Worm (Caenorhabditis elegans): ENCODE measurements around the gene F41G3.19.

F41G3.19 gene

DNA sequence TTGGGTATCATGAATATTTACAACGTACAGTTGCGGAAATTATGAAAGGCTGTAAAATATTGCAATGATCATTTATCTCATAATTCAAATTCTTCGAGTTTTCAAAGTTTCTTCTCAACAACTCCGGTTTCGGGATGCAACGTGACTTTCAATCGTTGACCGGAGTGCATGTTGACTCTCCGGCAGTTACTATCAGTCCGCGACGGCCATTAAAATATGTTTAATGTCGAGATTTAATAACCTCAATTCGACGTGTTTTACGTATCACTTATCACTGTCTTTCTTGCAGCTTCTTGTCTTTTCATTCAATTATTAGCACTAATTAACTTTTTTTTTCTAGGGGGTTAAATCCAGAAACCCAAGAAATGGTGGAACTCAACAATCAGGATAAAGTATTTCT is 33.7 kb downstream of the F41G3.19 start, which contains the start of gene tsp-10:
Gene tsp-10, plus strand, starts transcription at position 366 of the 400 bp plus-strand sequence.
- TF ChIP-seq nhr-129 (tag; optimal IDR thresholded peaks at IDR 0.05): no peak
- no peak for TF ChIP-seq lin-11 (tag; optimal IDR thresholded peaks at IDR 0.05)
- no peak for TF ChIP-seq ZK546.5 (tag; optimal IDR thresholded peaks at IDR 0.05)
- no peak for TF ChIP-seq crh-2 (tag; optimal IDR thresholded peaks at IDR 0.05)
- TF ChIP-seq nhr-12 (tag; optimal IDR thresholded peaks at IDR 0.05): no peak
- TF ChIP-seq gmeb-1 (tag; optimal IDR thresholded peaks at IDR 0.05): no peak
- TF ChIP-seq aly-2 (tag; optimal IDR thresholded peaks at IDR 0.05): no peak
- TF ChIP-seq nhr-77 (tag; optimal IDR thresholded peaks at IDR 0.05): no peak
- no peak for TF ChIP-seq sma-3 (GFP tag; optimal IDR thresholded peaks at IDR 0.05)
- no peak for TF ChIP-seq fos-1 (tag; optimal IDR thresholded peaks at IDR 0.05)

DNA sequence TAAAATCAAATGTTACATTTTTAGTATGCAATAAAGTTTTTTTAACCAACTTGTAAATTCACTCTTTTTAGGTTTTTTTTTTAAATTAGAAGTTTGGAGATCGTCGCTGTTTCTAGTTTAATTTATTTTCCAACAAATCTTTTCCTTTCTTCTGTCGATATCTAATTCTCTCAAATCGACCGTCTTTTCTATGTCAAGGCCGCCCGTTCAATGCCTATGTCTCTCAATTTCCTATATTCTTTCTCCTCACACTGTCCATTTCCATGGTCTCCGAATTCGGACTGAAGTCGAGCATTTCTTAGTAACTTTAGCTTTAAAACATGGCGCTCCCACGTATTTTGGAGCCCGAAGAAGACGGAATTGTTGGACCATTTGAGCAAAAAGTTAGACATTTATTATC is 35.3 kb downstream of the F41G3.19 start, which contains the start of the genes T14B4.5 and T14B4.20:
Gene T14B4.5, plus strand, starts transcription at position 226 of the 400 bp plus-strand sequence.
Gene T14B4.20, plus strand, starts transcription at position 264 of the 400 bp plus-strand sequence.
- TF ChIP-seq blmp-1 (tag; optimal IDR thresholded peaks at IDR 0.05; ENCODE audit: insufficient read depth): no peak
- TF ChIP-seq lsy-2 (tag; optimal IDR thresholded peaks at IDR 0.05): no peak
- TF ChIP-seq sem-4 (tag; optimal IDR thresholded peaks at IDR 0.05): no peak
- no peak for TF ChIP-seq crh-2 (tag; optimal IDR thresholded peaks at IDR 0.05)
- no peak for TF ChIP-seq ceh-82 (tag; optimal IDR thresholded peaks at IDR 0.05)

DNA sequence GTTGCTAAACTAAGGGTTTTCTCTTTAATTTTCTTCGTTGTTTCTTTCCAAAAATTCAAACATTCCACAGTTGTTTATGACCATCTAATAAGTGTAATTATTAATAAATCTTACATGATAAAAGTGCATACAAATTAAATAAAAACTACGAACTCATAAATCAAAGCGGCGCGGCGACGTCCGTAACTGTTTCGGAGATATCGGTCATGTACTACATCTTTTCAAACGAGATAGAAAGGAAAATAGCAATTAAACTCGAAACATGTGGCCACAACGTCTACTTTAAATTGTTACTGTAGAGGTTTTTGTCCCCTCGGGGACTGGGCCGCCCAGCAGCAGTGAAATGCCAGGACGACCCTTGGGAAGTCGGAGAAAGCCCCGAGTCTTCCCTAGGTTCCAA is 36.1 kb downstream of the F41G3.19 start:
- no peak for TF ChIP-seq ztf-11 (tag; optimal IDR thresholded peaks at IDR 0.05)
- peak; percentile 42 for TF ChIP-seq nhr-21 (tag; optimal IDR thresholded peaks at IDR 0.05)
- TF ChIP-seq sma-9 (GFP tag; optimal IDR thresholded peaks at IDR 0.05): peak; percentile 59
- TF ChIP-seq sma-9 (tag; optimal IDR thresholded peaks at IDR 0.05): no peak
- TF ChIP-seq ztf-4 (tag; optimal IDR thresholded peaks at IDR 0.05): no peak

ce11 chrII:6713832-6714342 is 38.0 kb downstream of the F41G3.19 start, which contains the start of gene dpy-2:
dpy-2 (plus strand) TSS chrII:6714292.
- TF ChIP-seq nhr-21 (tag; optimal IDR thresholded peaks at IDR 0.05): peak; percentile 44
- no peak for TF ChIP-seq sma-3 (GFP tag; optimal IDR thresholded peaks at IDR 0.05)
- TF ChIP-seq blmp-1 (tag; optimal IDR thresholded peaks at IDR 0.05; ENCODE audit: insufficient read depth): peak; percentile 67
- TF ChIP-seq unc-55 (GFP tag; optimal IDR thresholded peaks at IDR 0.05): no peak
- no peak for TF ChIP-seq elt-1 (tag; optimal IDR thresholded peaks at IDR 0.05)
- no peak for TF ChIP-seq snpc-4 (tag; optimal IDR thresholded peaks at IDR 0.05)
- TF ChIP-seq ztf-1 (GFP tag; conservative IDR thresholded peaks at IDR 0.05): no peak
- TF ChIP-seq dmd-4 (tag; optimal IDR thresholded peaks at IDR 0.05): no peak
- no peak for TF ChIP-seq sem-4 (tag; optimal IDR thresholded peaks at IDR 0.05)
- TF ChIP-seq egl-27 (tag; optimal IDR thresholded peaks at IDR 0.05): no peak
- no peak for TF ChIP-seq lin-11 (tag; optimal IDR thresholded peaks at IDR 0.05)
- no peak for TF ChIP-seq lsy-2 (tag; optimal IDR thresholded peaks at IDR 0.05)

DNA sequence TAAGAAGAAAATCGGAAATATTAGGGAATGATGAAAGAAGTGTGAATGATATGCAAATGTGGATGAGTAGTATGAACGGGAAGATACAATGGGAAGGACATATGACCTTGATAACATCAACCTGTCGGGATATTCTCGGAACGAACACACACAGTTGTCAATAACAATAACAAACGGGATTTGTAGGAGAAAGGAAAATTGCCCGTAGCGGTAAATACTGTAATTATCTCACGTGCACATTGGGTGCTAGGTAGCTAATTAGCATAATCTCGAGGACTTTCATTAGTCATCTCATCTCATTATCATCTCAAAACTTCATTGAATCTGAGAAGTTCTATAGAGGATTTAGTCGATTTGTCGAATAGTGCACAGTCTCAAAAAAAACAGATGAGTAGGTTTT is 38.9 kb downstream of the F41G3.19 start:
- TF ChIP-seq aly-2 (tag; optimal IDR thresholded peaks at IDR 0.05) (no peak), nhr-77 (tag; optimal IDR thresholded peaks at IDR 0.05) (no peak), unc-39 (tag; optimal IDR thresholded peaks at IDR 0.05) (no peak), nhr-12 (tag; optimal IDR thresholded peaks at IDR 0.05) (no peak), sma-9 (GFP tag; optimal IDR thresholded peaks at IDR 0.05) (no peak), sma-9 (tag; optimal IDR thresholded peaks at IDR 0.05) (no peak), crh-2 (tag; optimal IDR thresholded peaks at IDR 0.05) (no peak), sma-3 (GFP tag; optimal IDR thresholded peaks at IDR 0.05) (no peak), ZK546.5 (tag; optimal IDR thresholded peaks at IDR 0.05) (no peak), mab-5 (tag; optimal IDR thresholded peaks at IDR 0.05) (no peak), lin-11 (tag; optimal IDR thresholded peaks at IDR 0.05) (no peak), dmd-4 (tag; optimal IDR thresholded peaks at IDR 0.05) (no peak), mdl-1 (tag; optimal IDR thresholded peaks at IDR 0.05) (no peak), unc-62 (GFP tag; optimal IDR thresholded peaks at IDR 0.05) (no peak)

ce11 chrII:6712177-6712981 is 39.5 kb downstream of the F41G3.19 start, which contains the start of the genes dpy-10 and T14B4.19:
dpy-10 (minus strand) TSS chrII:6712227.
T14B4.19 (minus strand) TSS chrII:6712931.
- peak; percentile 42 for TF ChIP-seq elt-1 (tag; optimal IDR thresholded peaks at IDR 0.05)
- no peak for TF ChIP-seq ceh-82 (tag; optimal IDR thresholded peaks at IDR 0.05)
- no peak for TF ChIP-seq ztf-4 (tag; optimal IDR thresholded peaks at IDR 0.05)
- TF ChIP-seq ztf-1 (GFP tag; conservative IDR thresholded peaks at IDR 0.05): no peak
- no peak for TF ChIP-seq nhr-237 (tag; optimal IDR thresholded peaks at IDR 0.05)
- TF ChIP-seq nhr-12 (tag; optimal IDR thresholded peaks at IDR 0.05): no peak
- peak; percentile 51 for TF ChIP-seq sma-3 (GFP tag; optimal IDR thresholded peaks at IDR 0.05)
- TF ChIP-seq nhr-25 (tag; optimal IDR thresholded peaks at IDR 0.05): no peak
- TF ChIP-seq sem-4 (tag; optimal IDR thresholded peaks at IDR 0.05): peak; percentile 16
- no peak for TF ChIP-seq alr-1 (tag; optimal IDR thresholded peaks at IDR 0.05)
- no peak for TF ChIP-seq nhr-11 (tag; optimal IDR thresholded peaks at IDR 0.05)
- TF ChIP-seq nhr-129 (tag; optimal IDR thresholded peaks at IDR 0.05): no peak
- no peak for TF ChIP-seq unc-39 (tag; optimal IDR thresholded peaks at IDR 0.05)
- no peak for TF ChIP-seq C34F6.9 (tag; optimal IDR thresholded peaks at IDR 0.05)
- no peak for TF ChIP-seq Y55F3AM.14 (GFP tag; optimal IDR thresholded peaks at IDR 0.05)
- no peak for TF ChIP-seq zag-1 (tag; optimal IDR thresholded peaks at IDR 0.05)
- TF ChIP-seq elt-3 (tag; optimal IDR thresholded peaks at IDR 0.05): no peak
- no peak for TF ChIP-seq crh-2 (tag; optimal IDR thresholded peaks at IDR 0.05)
- TF ChIP-seq ama-1 (optimal IDR thresholded peaks at IDR 0.05): no peak
- no peak for TF ChIP-seq gmeb-1 (tag; optimal IDR thresholded peaks at IDR 0.05)
- TF ChIP-seq sma-9 (GFP tag; optimal IDR thresholded peaks at IDR 0.05): peak; percentile 84
- no peak for TF ChIP-seq sma-9 (tag; optimal IDR thresholded peaks at IDR 0.05)
- no peak for TF ChIP-seq mab-5 (tag; optimal IDR thresholded peaks at IDR 0.05)
- no peak for TF ChIP-seq ZK546.5 (tag; optimal IDR thresholded peaks at IDR 0.05)
